Fruit fly (Drosophila melanogaster): ENCODE results near the gene Hex-t1.

DNA sequence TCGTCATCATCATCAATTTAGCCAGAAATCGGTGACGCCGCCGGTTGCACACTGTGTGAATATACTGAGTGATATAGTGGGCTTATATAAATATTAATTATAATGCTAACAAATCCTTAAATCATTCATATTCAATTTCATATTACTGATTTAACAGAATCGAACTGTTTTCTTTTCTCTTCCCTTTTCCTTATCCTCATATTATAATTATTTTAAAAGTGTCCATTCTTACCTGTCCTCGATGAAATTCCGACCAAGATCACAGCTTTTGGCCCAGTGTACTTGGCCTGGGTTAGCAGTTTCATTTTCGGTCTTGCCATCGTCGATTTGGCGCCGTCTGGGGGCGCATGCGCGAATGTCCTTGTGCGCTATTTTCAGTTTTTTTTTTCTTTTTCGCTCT is 15.9 kb upstream of the Hex-t1 start:
- TF ChIP-seq CG13624 (GFP tag; optimal IDR thresholded peaks at IDR 0.05) (no peak), usp (GFP tag; optimal IDR thresholded peaks at IDR 0.05) (no peak), dm (GFP tag; optimal IDR thresholded peaks at IDR 0.05) (no peak), ind (GFP tag; optimal IDR thresholded peaks at IDR 0.05) (no peak), Fer1 (GFP tag; optimal IDR thresholded peaks at IDR 0.05) (no peak), bcd (GFP tag; optimal IDR thresholded peaks at IDR 0.05) (no peak), scrt (GFP tag; optimal IDR thresholded peaks at IDR 0.05) (no peak), CG1603 (tag; optimal IDR thresholded peaks at IDR 0.05) (no peak), lov (optimal IDR thresholded peaks at IDR 0.05) (no peak), lov (GFP tag; IDR thresholded peaks at IDR 0.05) (no peak), CG7963 (GFP tag; IDR thresholded peaks at IDR 0.05; ENCODE audit: partially characterized antibody) (no peak)

Measured in whole organism, embryonic.